Worm (Caenorhabditis elegans): ENCODE data around the gene C27H6.9.

ce11 chrV:9962916-9963315, 19.8 kb upstream of the C27H6.9 start:
- no peak for TF ChIP-seq elt-1 (tag; optimal IDR thresholded peaks at IDR 0.05)
- no peak for TF ChIP-seq ZK546.5 (tag; optimal IDR thresholded peaks at IDR 0.05)
- TF ChIP-seq skn-1 (tag; optimal IDR thresholded peaks at IDR 0.05), result no peak
- TF ChIP-seq zag-1 (tag; optimal IDR thresholded peaks at IDR 0.05), result no peak
- no peak for TF ChIP-seq nhr-23 (tag; optimal IDR thresholded peaks at IDR 0.05)
- no peak for TF ChIP-seq ztf-4 (tag; optimal IDR thresholded peaks at IDR 0.05)

Data from whole organism, L3 larva.